Fruit fly (Drosophila melanogaster) whole organism: ENCODE measurements around the gene CG6678.

Source experiments
- CG8478 ChIP-seq: fragments of >200 bp; optimal IDR thresholded peaks from 2 replicates; lab custom pipeline; 2018; ENCODE audit warnings: inconsistent platforms
- Dll ChIP-seq: fragments of >200 bp; optimal IDR thresholded peaks from 2 replicates; lab custom pipeline; 2017
- EcR ChIP-seq, 2 experiments: fragments of >200 bp; optimal IDR thresholded peaks; 2 replicates each; lab custom pipeline; 2017; ENCODE audit warnings: missing biosample characterization in 2 of 2, missing genetic modification characterization in 2 of 2, missing genetic modification reagents in 2 of 2
- pan ChIP-seq: fragments of >200 bp; optimal IDR thresholded peaks from 2 replicates; lab custom pipeline; 2017
- psq ChIP-seq: fragments of >200 bp; optimal IDR thresholded peaks from 2 replicates; lab custom pipeline; 2017
- usp ChIP-seq: fragments of >200 bp; optimal IDR thresholded peaks from 2 replicates; lab custom pipeline; 2017; ENCODE audit warnings: missing biosample characterization, missing genetic modification characterization, mixed read lengths

DNA sequence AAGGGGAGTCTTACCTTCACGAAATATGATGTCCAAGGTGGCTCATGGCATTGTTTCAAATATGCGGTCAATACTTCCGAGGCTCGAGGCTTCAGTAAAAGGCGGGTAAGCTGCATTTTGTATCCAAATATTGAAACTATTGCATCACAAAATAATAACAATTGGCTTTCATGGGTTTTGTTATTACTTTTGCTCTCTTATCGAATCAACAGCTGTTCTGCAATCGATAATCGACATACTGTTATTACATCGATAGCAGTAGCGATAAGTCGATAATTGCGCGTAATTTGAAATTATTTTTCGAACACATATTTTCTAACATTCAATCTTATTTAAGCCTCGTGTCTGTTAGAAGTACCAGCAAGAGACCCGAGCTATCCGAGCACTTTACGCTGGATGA is 8.4 kb upstream of the CG6678 start, which contains the start of gene CG34148:
- no peak for TF ChIP-seq Dll
- TF ChIP-seq CG8478 (lab: Kevin White, UChicago), result no peak
- no peak for TF ChIP-seq pan
- TF ChIP-seq psq, result no peak
- no peak for TF ChIP-seq usp
- no peak for TF ChIP-seq EcR (GFP tag; optimal IDR thresholded peaks at IDR 0.05; lab: Kevin White, UChicago)
